Fruit fly (Drosophila melanogaster): ENCODE data around the gene cup.

DNA sequence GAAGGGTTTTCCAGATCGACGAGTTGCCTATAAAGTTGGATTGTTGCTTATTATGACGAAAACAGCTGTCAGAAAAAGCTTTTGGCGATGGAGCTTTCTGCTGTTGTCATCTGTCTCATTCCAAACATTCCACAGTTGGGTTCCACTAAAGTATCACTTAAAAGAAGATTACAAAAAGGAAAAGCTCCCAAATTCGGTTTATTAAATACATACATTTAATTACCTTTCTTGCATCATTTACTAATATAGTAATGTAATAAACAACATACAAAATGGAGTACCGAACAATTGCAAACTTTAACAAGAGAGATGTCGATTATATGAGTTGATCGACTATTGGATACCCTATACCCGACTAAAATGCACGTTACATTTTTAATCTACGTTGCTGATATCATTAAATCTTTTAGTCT, 7.2 kb upstream of the cup start, which contains the start of gene CG31633:
- TF ChIP-seq CG32121 (GFP tag; IDR thresholded peaks at IDR 0.05) (no peak), CG13204 (GFP tag; optimal IDR thresholded peaks at IDR 0.05) (no peak), CG12605 (GFP tag; IDR thresholded peaks at IDR 0.05) (no peak), fd96Ca (GFP tag; IDR thresholded peaks at IDR 0.05) (no peak), Ets98B (GFP tag; IDR thresholded peaks at IDR 0.05) (no peak), EcR (GFP tag; optimal IDR thresholded peaks at IDR 0.05) (no peak), CG4496 (GFP tag; IDR thresholded peaks at IDR 0.05) (no peak), CG8159 (tag; optimal IDR thresholded peaks at IDR 0.05) (no peak), CG15710 (tag; optimal IDR thresholded peaks at IDR 0.05) (no peak)
